Worm (Caenorhabditis elegans) whole organism, L2 larva: ENCODE measurements around the gene K10D2.8.
"Not testable (repeated sequence)": the region's sequence is repeated elsewhere in the genome, so short reads cannot be mapped to it uniquely, and the experiment has no call there.

Experiments
- ceh-16 ChIP-seq: fragments of 150-350 bp; optimal IDR thresholded peaks from 2 replicates; lab custom pipeline; 2014; ENCODE audit warnings: missing biosample characterization, missing genetic modification characterization
- dmd-4 ChIP-seq: sonication (generic microtip); optimal IDR thresholded peaks from 2 replicates; lab custom pipeline; 2017; ENCODE audit warnings: missing biosample characterization, missing genetic modification characterization
- elt-1 ChIP-seq: fragments of 150-350 bp; optimal IDR thresholded peaks from 2 replicates; lab custom pipeline; 2014; ENCODE audit warnings: missing biosample characterization, missing genetic modification characterization
- mdl-1 ChIP-seq, 2 experiments: fragments of 150-350 bp in 1 of 2; sonication (generic microtip) in 1 of 2; optimal IDR thresholded peaks; 2 replicates each; lab custom pipeline; 2017; ENCODE audit warnings: missing biosample characterization in 2 of 2, missing genetic modification characterization in 2 of 2
- nhr-11 ChIP-seq: fragments of 150-350 bp; optimal IDR thresholded peaks from 2 replicates; lab custom pipeline; 2014; ENCODE audit warnings: missing biosample characterization, missing genetic modification characterization
- snpc-4 ChIP-seq: fragments of 150-350 bp; optimal IDR thresholded peaks from 2 replicates; lab custom pipeline; 2014; ENCODE audit warnings: missing biosample characterization, missing genetic modification characterization
- unc-55 ChIP-seq: fragments of 150-350 bp; sonication (generic microtip); optimal IDR thresholded peaks from 3 replicates; lab custom pipeline; 2014; ENCODE audit warnings: missing biosample characterization, missing genetic modification reagents, missing genetic modification characterization
- unc-62 ChIP-seq: fragments of 150-350 bp; optimal IDR thresholded peaks from 2 replicates; lab custom pipeline; 2014; ENCODE audit warnings: missing biosample characterization, missing genetic modification reagents, missing genetic modification characterization
- zag-1 ChIP-seq: fragments of 150-350 bp; optimal IDR thresholded peaks from 2 replicates; lab custom pipeline; 2014; ENCODE audit warnings: missing biosample characterization, missing genetic modification characterization

DNA sequence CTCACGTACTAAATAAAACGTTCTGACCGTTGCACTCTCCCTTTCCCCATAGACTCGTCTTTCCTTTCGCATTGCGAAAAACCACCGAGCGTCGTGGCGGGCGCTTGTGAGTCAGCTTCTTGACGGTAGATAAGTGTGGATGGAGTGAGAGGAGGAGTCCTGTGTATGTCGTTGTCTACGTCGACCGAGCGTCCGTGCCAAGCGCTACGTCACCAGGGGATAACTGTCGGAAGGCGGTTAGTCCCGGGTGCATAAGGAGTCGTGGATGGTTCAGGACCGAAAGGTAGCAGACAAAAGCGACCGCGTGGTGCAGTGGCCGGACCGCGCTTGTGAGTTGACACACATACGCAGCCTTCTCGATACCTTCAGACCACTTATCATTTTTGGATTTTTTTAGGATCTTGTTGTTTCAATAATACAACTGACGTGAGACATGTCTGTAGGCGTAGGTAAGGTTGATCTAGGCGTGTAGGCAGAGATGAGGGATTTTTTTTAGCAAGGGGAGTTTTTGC is 22.7 kb downstream of the K10D2.8 start:
- TF ChIP-seq unc-62 (GFP tag; lab: Kevin White, UChicago); nhr-11 (tag; lab: Kevin White, UChicago); zag-1 (tag; lab: Kevin White, UChicago); mdl-1 (tag; optimal IDR thresholded peaks at IDR 0.05; lab: Kevin White, UChicago); dmd-4 (tag; lab: Kevin White, UChicago); snpc-4; elt-1 (tag; lab: Kevin White, UChicago); ceh-16 (tag; lab: Kevin White, UChicago): not testable (repeated sequence)
- peak; percentile 10 for TF ChIP-seq unc-55 (GFP tag; lab: Kevin White, UChicago)
